Worm (Caenorhabditis elegans) whole organism, L4 larva: ENCODE data around the gene prdh-1.

ENCODE experiments used
- F49E8.2 ChIP-seq: sonication (generic microtip); optimal IDR thresholded peaks from 2 replicates; lab custom pipeline; 2016; ENCODE audit warnings: missing compliant biosample characterization, mild to moderate bottlenecking, missing genetic modification characterization, borderline replicate concordance
- Y105C5A.15 ChIP-seq: fragments of 200-800 bp; sonication (Bioruptor generic); IDR thresholded peaks from 2 replicates; pipeline ENCODE4 v1.3.6; 2022; ENCODE audit warnings: missing genetic modification characterization, missing compliant biosample characterization
- ctbp-1 ChIP-seq: fragments of 200-800 bp; sonication (Bioruptor generic); IDR thresholded peaks from 2 replicates; pipeline ENCODE4 v1.3.6; 2022; ENCODE audit warnings: missing genetic modification reagents, missing genetic modification characterization, missing compliant biosample characterization
- mdl-1 ChIP-seq, 2 experiments: fragments of 150-350 bp in 1 of 2; sonication (generic microtip) in 1 of 2; optimal IDR thresholded peaks; 2 replicates each; lab custom pipeline; 2014 to 2017; ENCODE audit warnings: missing biosample characterization in 2 of 2, missing genetic modification characterization in 2 of 2
- tra-1 ChIP-seq: fragments of 200-800 bp; sonication (Bioruptor generic); IDR thresholded peaks from 2 replicates; pipeline ENCODE4 v1.3.6; 2022; ENCODE audit warnings: missing genetic modification reagents, missing genetic modification characterization, missing compliant biosample characterization

DNA sequence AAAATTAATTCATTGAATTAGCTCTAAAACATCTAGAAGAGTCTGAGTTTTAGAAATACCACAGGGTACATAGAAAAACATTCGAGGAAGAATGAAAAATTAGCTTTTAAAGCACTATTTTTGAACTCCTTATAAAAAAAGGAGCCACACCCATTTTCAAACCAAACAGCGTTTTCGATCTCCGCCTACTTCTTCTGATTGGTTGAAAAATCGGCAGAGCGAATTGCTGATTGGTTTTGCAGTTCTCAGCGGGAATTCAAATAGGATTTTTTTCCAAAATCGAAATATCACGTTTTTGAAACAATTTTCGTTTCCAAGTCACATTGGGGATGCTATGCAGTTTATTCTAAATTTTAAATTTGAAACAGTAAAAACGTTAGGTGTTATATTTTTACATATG, 1.7 kb upstream of the prdh-1 start:
- TF ChIP-seq tra-1 (GFP tag; lab: Robert Waterston, UW), result no peak
- no peak for TF ChIP-seq Y105C5A.15 (GFP tag; lab: Robert Waterston, UW)
- no peak for TF ChIP-seq ctbp-1
- TF ChIP-seq F49E8.2 (tag; lab: Kevin White, UChicago), result no peak
- no peak for TF ChIP-seq mdl-1 (tag; optimal IDR thresholded peaks at IDR 0.05; lab: Kevin White, UChicago)
